Fruit fly (Drosophila melanogaster) whole organism, embryonic: ENCODE data around the gene Fbxl7.

Experiments used
- CG10321 ChIP-seq: fragments of 200-800 bp; sonication (Bioruptor generic); IDR thresholded peaks from 2 replicates; pipeline ENCODE4 v1.3.6; 2022; ENCODE audit warnings: missing biosample characterization, missing genetic modification characterization
- CG10366 ChIP-seq: fragments of 200-800 bp; sonication (Bioruptor generic); IDR thresholded peaks from 2 replicates; pipeline ENCODE4 v1.3.6; 2022; ENCODE audit warnings: missing biosample characterization, missing genetic modification characterization
- CG10959 ChIP-seq: fragments of 200-800 bp; sonication (Bioruptor generic); IDR thresholded peaks from 2 replicates; pipeline ENCODE4 v1.3.6; 2022; ENCODE audit warnings: missing biosample characterization, missing genetic modification characterization
- CG11504 ChIP-seq: fragments of 200-800 bp; sonication (Bioruptor generic); optimal IDR thresholded peaks from 3 replicates; lab custom pipeline; 2019; ENCODE audit warnings: missing biosample characterization, mild to moderate bottlenecking, missing genetic modification characterization, moderate library complexity
- CG12659 ChIP-seq: fragments of 200-800 bp; sonication (Bioruptor generic); optimal IDR thresholded peaks from 3 replicates; lab custom pipeline; 2017; ENCODE audit warnings: mild to moderate bottlenecking, missing biosample characterization, missing genetic modification reagents, missing genetic modification characterization
- CG14441 ChIP-seq: fragments of 200-800 bp; sonication (Bioruptor generic); IDR thresholded peaks from 2 replicates; pipeline ENCODE4 v1.3.6; 2022; ENCODE audit warnings: missing biosample characterization, missing genetic modification characterization
- CG15601 ChIP-seq: fragments of 200-800 bp; sonication (Bioruptor generic); optimal IDR thresholded peaks from 3 replicates; lab custom pipeline; 2019; ENCODE audit warnings: missing biosample characterization, mild to moderate bottlenecking, missing genetic modification characterization, moderate library complexity
- CG16815 ChIP-seq: fragments of 200-800 bp; sonication (Bioruptor generic); optimal IDR thresholded peaks from 3 replicates; lab custom pipeline; 2017; ENCODE audit warnings: missing biosample characterization, mild to moderate bottlenecking, missing genetic modification characterization
- CG17912 ChIP-seq: fragments of 200-800 bp; sonication (Bioruptor generic); optimal IDR thresholded peaks from 2 replicates; lab custom pipeline; 2018; ENCODE audit warnings: missing biosample characterization, mild to moderate bottlenecking, missing genetic modification characterization
- CG18619 ChIP-seq: fragments of 200-800 bp; sonication (Bioruptor generic); optimal IDR thresholded peaks from 3 replicates; lab custom pipeline; 2017; ENCODE audit warnings: missing biosample characterization, mild to moderate bottlenecking, missing genetic modification characterization
- CG2116 ChIP-seq: fragments of 200-800 bp; sonication (Bioruptor generic); optimal IDR thresholded peaks from 3 replicates; lab custom pipeline; 2018; ENCODE audit warnings: missing biosample characterization, mild to moderate bottlenecking, missing genetic modification characterization
- CG2199 ChIP-seq: fragments of 200-800 bp; sonication (Bioruptor generic); IDR thresholded peaks from 3 replicates; pipeline ENCODE4 v1.3.6; 2022; ENCODE audit warnings: missing biosample characterization, missing genetic modification characterization
- CG2678 ChIP-seq: fragments of 200-800 bp; sonication (Bioruptor generic); optimal IDR thresholded peaks from 3 replicates; lab custom pipeline; 2019; ENCODE audit warnings: missing biosample characterization, mild to moderate bottlenecking, missing genetic modification characterization, moderate library complexity
- CG2889 ChIP-seq: fragments of 200-800 bp; sonication (Bioruptor generic); IDR thresholded peaks from 3 replicates; pipeline ENCODE4 v1.3.6; 2022; ENCODE audit warnings: missing biosample characterization, missing genetic modification characterization
- CG32767 ChIP-seq: fragments of 200-800 bp; sonication (Bioruptor generic); IDR thresholded peaks from 2 replicates; pipeline ENCODE4 v1.3.6; 2022; ENCODE audit warnings: missing biosample characterization, missing genetic modification characterization
- CG32772 ChIP-seq: fragments of 200-800 bp; sonication (Bioruptor generic); IDR thresholded peaks from 2 replicates; pipeline ENCODE4 v1.3.6; 2022; ENCODE audit warnings: missing biosample characterization, missing genetic modification characterization
- CG4328 ChIP-seq: fragments of 200-800 bp; sonication (Bioruptor generic); optimal IDR thresholded peaks from 3 replicates; lab custom pipeline; 2017; ENCODE audit warnings: missing biosample characterization, missing genetic modification reagents, missing genetic modification characterization
- CG6765 ChIP-seq: fragments of 200-800 bp; sonication (Bioruptor generic); optimal IDR thresholded peaks from 3 replicates; lab custom pipeline; 2017; ENCODE audit warnings: missing biosample characterization, mild to moderate bottlenecking, missing genetic modification characterization
- CG7839 ChIP-seq: fragments of 200-800 bp; sonication (Bioruptor generic); optimal IDR thresholded peaks from 3 replicates; lab custom pipeline; 2018; ENCODE audit warnings: missing biosample characterization, mild to moderate bottlenecking, missing genetic modification characterization, moderate library complexity
- CG8359 ChIP-seq: fragments of 200-800 bp; sonication (Bioruptor generic); optimal IDR thresholded peaks from 2 replicates; lab custom pipeline; 2017; ENCODE audit warnings: missing biosample characterization, mild to moderate bottlenecking, missing genetic modification characterization, borderline replicate concordance
- CG9817 ChIP-seq: fragments of 200-800 bp; sonication (Bioruptor generic); optimal IDR thresholded peaks from 2 replicates; lab custom pipeline; 2018; ENCODE audit warnings: missing biosample characterization, mild to moderate bottlenecking, missing genetic modification characterization, moderate library complexity
- Ets97D ChIP-seq: fragments of 200-800 bp; sonication (Bioruptor generic); optimal IDR thresholded peaks from 3 replicates; lab custom pipeline; 2016; ENCODE audit warnings: missing biosample characterization, missing genetic modification characterization
- Fer1 ChIP-seq: fragments of 200-800 bp; sonication (Bioruptor generic); optimal IDR thresholded peaks from 2 replicates; lab custom pipeline; 2017; ENCODE audit warnings: missing biosample characterization, mild to moderate bottlenecking, missing genetic modification characterization
- Fer3 ChIP-seq: fragments of 200-800 bp; sonication (Bioruptor generic); optimal IDR thresholded peaks from 2 replicates; lab custom pipeline; 2018; ENCODE audit warnings: missing biosample characterization, mild to moderate bottlenecking, missing genetic modification characterization, moderate library complexity
- HLH3B ChIP-seq: fragments of 200-800 bp; sonication (Bioruptor generic); IDR thresholded peaks from 2 replicates; pipeline ENCODE4 v1.3.6; 2022; ENCODE audit warnings: missing biosample characterization, missing genetic modification characterization
- Hsf ChIP-seq: fragments of 200-800 bp; sonication (Bioruptor generic); optimal IDR thresholded peaks from 3 replicates; lab custom pipeline; 2016; ENCODE audit warnings: missing biosample characterization, missing genetic modification characterization
- Jarid2 ChIP-seq: fragments of 200-800 bp; sonication (Bioruptor generic); optimal IDR thresholded peaks from 3 replicates; lab custom pipeline; 2017; ENCODE audit warnings: mild to moderate bottlenecking, missing biosample characterization, missing genetic modification reagents, missing genetic modification characterization
- Lim3 ChIP-seq: fragments of 200-800 bp; sonication (Bioruptor generic); IDR thresholded peaks from 2 replicates; pipeline ENCODE4 v1.3.6; 2022; ENCODE audit warnings: missing biosample characterization, missing genetic modification characterization
- Meics ChIP-seq: fragments of 200-800 bp; sonication (Bioruptor generic); optimal IDR thresholded peaks from 2 replicates; lab custom pipeline; 2017; ENCODE audit warnings: missing biosample characterization, mild to moderate bottlenecking, missing genetic modification characterization
- Nf-YB ChIP-seq: fragments of 200-800 bp; sonication (Bioruptor generic); optimal IDR thresholded peaks from 3 replicates; lab custom pipeline; 2019; ENCODE audit warnings: missing biosample characterization, mild to moderate bottlenecking, missing genetic modification characterization, moderate library complexity
- Oli ChIP-seq: fragments of 200-800 bp; sonication (Bioruptor generic); optimal IDR thresholded peaks from 2 replicates; lab custom pipeline; 2018; ENCODE audit warnings: missing biosample characterization, mild to moderate bottlenecking, missing genetic modification characterization, moderate library complexity
- Pdp1 ChIP-seq, 2 experiments: fragments of 200-800 bp; sonication (Bioruptor generic); optimal IDR thresholded peaks; 3 replicates each; lab custom pipeline; 2016; ENCODE audit warnings: missing biosample characterization in 2 of 2, missing genetic modification characterization in 2 of 2, mild to moderate bottlenecking in 1 of 2, moderate library complexity in 1 of 2
- Sox102F ChIP-seq: fragments of 200-800 bp; sonication (Bioruptor generic); optimal IDR thresholded peaks from 2 replicates; lab custom pipeline; 2018; ENCODE audit warnings: missing biosample characterization, mild to moderate bottlenecking, missing genetic modification characterization, moderate library complexity
- bab2 ChIP-seq: fragments of 200-800 bp; sonication (Bioruptor generic); optimal IDR thresholded peaks from 2 replicates; lab custom pipeline; 2016; ENCODE audit warnings: missing biosample characterization, missing genetic modification characterization
- bigmax ChIP-seq: fragments of 200-800 bp; sonication (Bioruptor generic); optimal IDR thresholded peaks from 2 replicates; lab custom pipeline; 2018; ENCODE audit warnings: missing biosample characterization, mild to moderate bottlenecking, missing genetic modification characterization
- bsh ChIP-seq, 2 experiments: fragments of 200-800 bp; sonication (Bioruptor generic); optimal IDR thresholded peaks; 2 replicates each; lab custom pipeline; 2017 to 2018; ENCODE audit warnings: mild to moderate bottlenecking in 2 of 2, missing biosample characterization in 2 of 2, missing genetic modification characterization in 2 of 2, moderate library complexity in 1 of 2
- crp ChIP-seq, 2 experiments: fragments of 200-800 bp; sonication (Bioruptor generic); optimal IDR thresholded peaks; 2 replicates in 1 of 2; 3 replicates in 1 of 2; lab custom pipeline; 2017; ENCODE audit warnings: missing biosample characterization in 2 of 2, missing genetic modification characterization in 2 of 2, mild to moderate bottlenecking in 1 of 2, moderate library complexity in 1 of 2
- gem ChIP-seq: fragments of 200-800 bp; sonication (Bioruptor generic); optimal IDR thresholded peaks from 2 replicates; lab custom pipeline; 2019; ENCODE audit warnings: missing biosample characterization, mild to moderate bottlenecking, missing genetic modification characterization, moderate library complexity
- grau ChIP-seq: fragments of 200-800 bp; optimal IDR thresholded peaks from 3 replicates; lab custom pipeline; 2019; ENCODE audit warnings: missing biosample characterization, mild to moderate bottlenecking, missing genetic modification characterization, moderate library complexity
- ham ChIP-seq: fragments of 200-800 bp; sonication (Bioruptor generic); IDR thresholded peaks from 2 replicates; pipeline ENCODE4 v1.3.6; 2022; ENCODE audit warnings: missing biosample characterization, missing genetic modification characterization
- jigr1 ChIP-seq: fragments of 200-800 bp; sonication (Bioruptor generic); IDR thresholded peaks from 3 replicates; pipeline ENCODE4 v1.3.6; 2022; ENCODE audit warnings: missing biosample characterization, missing genetic modification characterization
- lilli ChIP-seq: fragments of 200-800 bp; sonication (Bioruptor generic); optimal IDR thresholded peaks from 3 replicates; lab custom pipeline; 2016; ENCODE audit warnings: missing biosample characterization, missing genetic modification characterization
- maf-S ChIP-seq: fragments of 200-800 bp; sonication (Bioruptor generic); optimal IDR thresholded peaks from 2 replicates; lab custom pipeline; 2016; ENCODE audit warnings: missing biosample characterization, missing genetic modification characterization
- nmo ChIP-seq: fragments of 200-800 bp; sonication (Bioruptor generic); optimal IDR thresholded peaks from 2 replicates; lab custom pipeline; 2018; ENCODE audit warnings: missing biosample characterization, mild to moderate bottlenecking, missing genetic modification characterization, moderate library complexity
- org-1 ChIP-seq: fragments of 200-800 bp; sonication (Bioruptor generic); optimal IDR thresholded peaks from 2 replicates; lab custom pipeline; 2017; ENCODE audit warnings: missing biosample characterization, missing genetic modification characterization
- psq ChIP-seq: fragments of 200-800 bp; sonication (Bioruptor generic); optimal IDR thresholded peaks from 2 replicates; lab custom pipeline; 2017; ENCODE audit warnings: missing biosample characterization, missing genetic modification characterization
- row ChIP-seq: fragments of 200-800 bp; sonication (Bioruptor generic); IDR thresholded peaks from 3 replicates; pipeline ENCODE4 v1.3.6; 2022; ENCODE audit warnings: missing biosample characterization, missing genetic modification characterization
- sens ChIP-seq: fragments of 200-800 bp; sonication (Bioruptor generic); peaks from one replicate; lab custom pipeline; 2016; ENCODE audit warnings: missing biosample characterization, missing genetic modification characterization
- sqz ChIP-seq: fragments of 200-800 bp; sonication (Bioruptor generic); optimal IDR thresholded peaks from 3 replicates; lab custom pipeline; 2018; ENCODE audit warnings: missing biosample characterization, mild to moderate bottlenecking, missing genetic modification characterization
- zen ChIP-seq: fragments of 200-800 bp; sonication (Bioruptor generic); optimal IDR thresholded peaks from 3 replicates; lab custom pipeline; 2018; ENCODE audit warnings: missing biosample characterization, mild to moderate bottlenecking, missing genetic modification characterization, moderate library complexity

The Fbxl7 gene

DNA sequence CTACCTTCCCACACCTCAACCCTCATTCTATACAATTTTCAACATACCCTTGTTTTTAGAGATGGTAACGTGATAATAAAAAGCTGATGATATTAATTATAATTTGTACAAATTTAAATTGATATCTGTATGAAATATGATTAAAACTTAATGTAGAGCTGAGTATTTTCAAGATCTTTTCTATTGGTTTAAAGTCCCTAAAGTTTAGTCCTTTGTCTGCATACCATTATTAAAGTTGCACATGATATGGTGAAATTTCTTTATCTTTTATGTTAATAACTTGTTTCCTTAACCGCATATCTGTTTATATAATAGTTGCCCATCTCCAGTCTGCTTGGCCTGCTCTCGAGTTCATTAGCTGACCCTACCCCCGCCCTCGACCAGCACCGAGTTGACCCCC, 22.4 kb upstream of the Fbxl7 start (continued):
- TF ChIP-seq CG11504 (tag; lab: Kevin White, UChicago) (peak; percentile 32), CG4328 (GFP tag; lab: Kevin White, UChicago) (no peak), org-1 (no peak), CG2889 (GFP tag; lab: Robert Waterston, UW) (no peak), CG7839 (tag; lab: Kevin White, UChicago) (peak; percentile 19), jigr1 (no peak), grau (tag; lab: Kevin White, UChicago) (peak; percentile 33), Nf-YB (no peak), Meics (GFP tag; lab: Kevin White, UChicago) (peak; percentile 53), Fer3 (tag; lab: Kevin White, UChicago) (no peak), CG2678 (tag; lab: Kevin White, UChicago) (peak; percentile 57), CG32772 (no peak), Pdp1 (GFP tag; optimal IDR thresholded peaks at IDR 0.05; lab: Kevin White, UChicago) (peak in 1 of 2 experiments; percentile 16), lilli (no peak), Fer1 (peak; percentile 25), Jarid2 (GFP tag; lab: Kevin White, UChicago) (no peak)

DNA sequence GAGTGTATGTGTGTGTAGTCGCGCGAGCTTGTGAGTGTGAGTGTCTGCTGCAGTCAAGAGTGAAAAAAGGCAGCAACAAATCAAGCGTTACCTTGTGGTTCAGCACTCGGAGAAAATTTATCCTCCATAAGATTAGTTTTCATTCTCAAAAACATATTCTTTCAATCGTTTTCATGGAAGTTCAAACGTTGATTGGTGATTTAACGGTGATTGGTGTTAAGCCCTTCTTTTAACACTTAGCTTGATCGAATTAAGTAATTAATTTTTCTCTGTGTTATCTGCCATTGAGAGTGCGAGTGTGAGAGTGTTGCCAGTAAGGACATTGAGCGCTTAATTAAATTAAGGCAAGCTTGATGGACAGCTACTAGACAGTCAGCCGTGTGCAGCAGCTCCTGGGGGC, 21.0 kb upstream of the Fbxl7 start:
- TF ChIP-seq row (GFP tag; lab: Robert Waterston, UW), result 0 out of 3 replicates have a peak, but pooled peaks have one; percentile 11
- no peak for TF ChIP-seq zen (tag; lab: Kevin White, UChicago)
- no peak for TF ChIP-seq bab2 (GFP tag; lab: Kevin White, UChicago)
- no peak for TF ChIP-seq Hsf
- TF ChIP-seq CG8359 (GFP tag; lab: Kevin White, UChicago), result no peak
- TF ChIP-seq CG11504 (tag; lab: Kevin White, UChicago), result no peak
- TF ChIP-seq CG10321 (GFP tag; lab: Robert Waterston, UW), result no peak
- 0 out of 2 replicates have a peak, but pooled peaks have one; percentile 4 for TF ChIP-seq CG14441 (GFP tag; lab: Robert Waterston, UW)
- peak; percentile 15 for TF ChIP-seq Sox102F (GFP tag; lab: Kevin White, UChicago)
- TF ChIP-seq CG32767 (GFP tag; lab: Robert Waterston, UW), result no peak
- TF ChIP-seq CG18619 (GFP tag; lab: Kevin White, UChicago), result no peak
- no peak for TF ChIP-seq psq (GFP tag; lab: Kevin White, UChicago)
- TF ChIP-seq CG6765, result no peak
- TF ChIP-seq nmo (GFP tag; lab: Kevin White, UChicago), result no peak
- no peak for TF ChIP-seq CG10366 (GFP tag; lab: Robert Waterston, UW)
- TF ChIP-seq HLH3B (GFP tag; lab: Robert Waterston, UW), result no peak
- no peak for TF ChIP-seq bigmax (GFP tag; lab: Kevin White, UChicago)
- TF ChIP-seq maf-S, result no peak
- TF ChIP-seq crp (GFP tag; optimal IDR thresholded peaks at IDR 0.05; lab: Kevin White, UChicago), result no peak
- TF ChIP-seq CG2199 (GFP tag; lab: Robert Waterston, UW), result no peak
- TF ChIP-seq CG10959 (GFP tag; lab: Robert Waterston, UW), result no peak
- TF ChIP-seq gem (tag; lab: Kevin White, UChicago), result peak; percentile 8
- no peak for TF ChIP-seq CG12659 (GFP tag; lab: Kevin White, UChicago)
- TF ChIP-seq CG9817 (tag; lab: Kevin White, UChicago), result no peak
- no peak for TF ChIP-seq CG16815
- TF ChIP-seq Ets97D (GFP tag; lab: Kevin White, UChicago), result no peak
- no peak for TF ChIP-seq CG17912 (GFP tag; lab: Kevin White, UChicago)
- TF ChIP-seq Oli, result no peak
- TF ChIP-seq ham (GFP tag; lab: Robert Waterston, UW), result no peak
- TF ChIP-seq Lim3 (GFP tag; lab: Robert Waterston, UW), result no peak
- TF ChIP-seq sens (GFP tag; lab: Kevin White, UChicago), result peak; percentile 51
- TF ChIP-seq CG32772, result no peak
- no peak for TF ChIP-seq CG2116 (GFP tag; lab: Kevin White, UChicago)
- TF ChIP-seq CG15601, result no peak
- TF ChIP-seq sqz (GFP tag; lab: Kevin White, UChicago), result no peak
- TF ChIP-seq bsh (GFP tag; optimal IDR thresholded peaks at IDR 0.05; lab: Kevin White, UChicago), result peak in 1 of 2 experiments; percentile 13
